Worm (Caenorhabditis elegans): ENCODE data around the gene lips-5.

- TF ChIP-seq him-1 (tag; optimal IDR thresholded peaks at IDR 0.05) (no peak), W03F9.2 (tag; optimal IDR thresholded peaks at IDR 0.05) (no peak)
Measured at ce11 chrIV:11742406-11742805, 31.1 kb downstream of the lips-5 start, which contains the start of gene K01A6.5.

Data from whole organism, L4/young adult.